Worm (Caenorhabditis elegans) whole organism, L4/young adult: ENCODE measurements around the gene T19E7.6.

Source experiments
- W03F9.2 ChIP-seq: fragments of 150-350 bp; optimal IDR thresholded peaks from 2 replicates; lab custom pipeline; 2014; ENCODE audit warnings: missing biosample characterization, missing genetic modification characterization
- dao-5 ChIP-seq: sonication (generic microtip); optimal IDR thresholded peaks from 2 replicates; lab custom pipeline; 2016; ENCODE audit warnings: missing genotype, missing genetic modification characterization, moderate library complexity, missing compliant biosample characterization
- him-1 ChIP-seq: sonication (generic microtip); optimal IDR thresholded peaks from 2 replicates; lab custom pipeline; 2016; ENCODE audit warnings: missing genotype, missing genetic modification reagents, missing genetic modification characterization, missing compliant biosample characterization

Gene T19E7.6

DNA sequence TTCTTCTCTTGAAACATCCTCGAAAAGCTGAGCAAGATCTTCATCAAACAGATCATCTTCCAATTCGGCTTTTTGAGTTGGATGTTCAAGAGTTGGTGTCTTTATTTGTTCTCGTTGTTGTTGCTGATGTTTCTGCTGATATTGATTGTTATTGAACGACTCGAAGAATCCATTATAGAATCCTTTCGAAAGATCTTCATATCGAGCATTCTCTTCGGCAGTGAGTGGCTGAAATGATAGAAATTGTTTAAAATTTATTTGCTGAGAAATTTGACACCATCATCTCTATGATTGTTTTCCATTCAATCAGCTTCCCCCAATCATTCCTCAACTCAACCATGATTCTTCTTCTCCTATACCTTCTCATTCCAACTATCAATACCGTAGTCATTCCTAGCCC is 15.7 kb downstream of the T19E7.6 start, which contains the start of gene clec-178:
Gene clec-178, plus strand, starts transcription at position 301 of the 400 bp plus-strand sequence.
- TF ChIP-seq W03F9.2 (no peak), him-1 (tag; lab: Kevin White, UChicago) (no peak), dao-5 (tag; lab: Kevin White, UChicago) (no peak)

DNA sequence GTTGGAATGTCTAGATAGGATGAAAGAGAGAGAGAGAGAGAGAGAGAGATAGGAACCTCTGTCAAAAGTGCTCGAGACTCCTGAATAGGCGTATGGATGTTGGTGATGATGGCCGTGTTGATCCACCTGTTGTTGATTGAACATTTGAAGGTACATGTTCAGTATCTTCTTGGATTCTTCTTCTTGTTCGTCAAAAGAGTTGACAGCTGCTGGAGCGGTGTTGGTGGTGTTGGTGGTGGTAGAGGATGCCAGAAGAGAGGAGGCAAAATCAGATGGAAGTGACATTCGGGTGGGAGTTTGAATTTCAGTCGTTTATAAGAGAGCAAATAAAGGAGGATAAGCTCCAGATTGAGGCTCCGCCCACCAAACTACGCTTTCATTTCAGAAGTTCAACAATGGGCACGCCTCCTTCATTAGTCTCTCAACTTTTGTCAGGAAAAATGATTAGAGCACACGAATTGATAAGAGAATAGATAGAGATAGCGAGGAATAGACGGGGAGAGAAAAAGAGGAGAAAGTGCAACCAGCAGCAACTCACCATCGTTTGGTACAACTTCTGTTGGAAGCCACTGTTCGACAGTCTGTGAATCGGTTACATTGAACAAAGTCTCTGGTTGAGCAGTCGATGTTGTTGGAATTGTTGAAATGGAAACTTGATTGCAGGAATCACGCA is 16.4 kb downstream of the T19E7.6 start:
- no peak for TF ChIP-seq dao-5 (tag; lab: Kevin White, UChicago)
- no peak for TF ChIP-seq him-1 (tag; lab: Kevin White, UChicago)
- no peak for TF ChIP-seq W03F9.2

DNA sequence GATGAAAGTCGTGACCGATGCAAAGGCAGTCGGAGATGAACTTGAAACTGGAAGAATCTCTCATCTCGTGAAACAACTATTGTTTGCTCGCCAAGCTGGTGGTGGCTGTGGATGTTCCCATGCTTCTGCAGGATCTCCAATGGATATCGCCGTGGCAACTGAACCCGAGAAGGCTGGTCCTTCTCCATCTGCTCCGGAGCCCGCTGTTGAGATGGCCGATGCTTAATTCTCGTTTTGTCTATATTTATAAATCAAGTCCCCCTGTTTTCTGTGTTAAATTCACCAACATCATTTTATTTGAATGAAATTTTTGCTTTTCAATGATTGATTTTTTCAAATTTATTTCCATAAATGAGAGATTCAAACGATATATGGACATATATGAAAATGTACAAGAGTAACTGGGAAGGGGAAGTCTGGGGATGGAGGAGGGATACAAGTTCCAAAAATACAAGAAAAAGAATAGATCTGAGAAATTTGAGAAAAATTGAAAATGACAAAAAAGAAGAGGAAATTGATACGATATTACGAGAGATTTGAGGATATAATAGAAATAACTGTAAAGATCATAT is 18.5 kb downstream of the T19E7.6 start:
- TF ChIP-seq dao-5 (tag; lab: Kevin White, UChicago): no peak
- TF ChIP-seq W03F9.2: no peak

DNA sequence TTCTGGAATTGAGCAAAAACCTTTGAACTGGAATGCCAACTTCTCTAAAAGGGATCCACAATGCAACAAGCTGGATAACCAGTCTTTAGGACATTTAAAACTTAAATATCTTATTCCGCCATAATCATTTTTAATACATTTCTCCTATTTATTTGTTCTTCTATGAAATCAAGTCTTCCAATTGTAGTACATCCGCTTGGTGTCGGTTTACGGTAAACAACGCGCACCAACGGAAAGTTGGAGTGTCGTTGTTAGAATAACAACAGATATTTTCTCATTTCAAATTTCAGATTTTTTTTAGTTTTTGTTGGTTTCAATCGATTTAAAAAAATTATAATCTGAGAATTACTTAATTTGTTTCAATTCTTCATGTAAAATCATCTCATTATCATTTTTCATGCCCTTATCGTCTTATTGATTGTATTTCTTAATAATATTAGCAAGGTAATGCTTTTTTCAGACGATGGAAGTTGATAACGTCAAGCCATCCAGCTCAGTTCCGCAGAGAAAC is 20.2 kb downstream of the T19E7.6 start, which contains the start of gene csn-5:
Gene csn-5, plus strand, starts transcription at position 461 of the 511 bp plus-strand sequence.
- TF ChIP-seq dao-5 (tag; lab: Kevin White, UChicago): no peak
- TF ChIP-seq him-1 (tag; lab: Kevin White, UChicago): no peak
- no peak for TF ChIP-seq W03F9.2

- TF ChIP-seq W03F9.2 (no peak), him-1 (tag; lab: Kevin White, UChicago) (no peak)
Measured at ce11 chrIV:5645514-5646052, 23.7 kb downstream of the T19E7.6 start, which contains the start of the genes srd-8 and B0547.2. Gene srd-8 (minus strand): TSS chrIV:5645614. Gene B0547.2 (plus strand): TSS chrIV:5646002.

DNA sequence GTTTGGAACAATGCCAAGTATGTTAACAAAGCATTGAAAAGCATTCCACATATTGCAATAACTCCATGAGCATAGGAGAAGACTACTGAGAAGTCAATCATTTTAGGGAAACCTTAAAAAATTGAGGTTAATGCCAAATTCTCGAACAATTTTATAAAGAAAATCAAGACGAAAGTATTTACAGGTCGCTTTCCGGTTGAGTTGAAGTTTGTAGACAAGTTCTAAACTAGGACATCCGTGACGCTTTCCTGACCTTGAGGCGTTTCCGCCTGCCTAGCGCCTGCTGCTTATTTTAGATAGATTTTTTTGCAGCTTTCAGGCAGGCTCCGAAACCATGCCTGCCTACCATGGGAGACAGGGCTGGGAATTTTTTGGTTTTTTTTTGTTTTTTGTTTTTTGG is 33.8 kb downstream of the T19E7.6 start, which contains the start of gene srd-13:
Gene srd-13, minus strand, starts transcription at position 101 of the 400 bp plus-strand sequence.
- TF ChIP-seq him-1 (tag; lab: Kevin White, UChicago): no peak
- no peak for TF ChIP-seq W03F9.2
- no peak for TF ChIP-seq dao-5 (tag; lab: Kevin White, UChicago)

- TF ChIP-seq him-1 (tag; lab: Kevin White, UChicago) (no peak), dao-5 (tag; lab: Kevin White, UChicago) (no peak), W03F9.2 (no peak)
Measured at ce11 chrIV:5632536-5632935, 36.8 kb downstream of the T19E7.6 start.

ce11 chrIV:5631628-5632027 is 37.7 kb downstream of the T19E7.6 start, which contains the start of gene ttbk-8.2:
Gene ttbk-8.2 (plus strand): TSS chrIV:5631928.
- TF ChIP-seq him-1 (tag; lab: Kevin White, UChicago): no peak
- TF ChIP-seq dao-5 (tag; lab: Kevin White, UChicago): no peak
- TF ChIP-seq W03F9.2: no peak

DNA sequence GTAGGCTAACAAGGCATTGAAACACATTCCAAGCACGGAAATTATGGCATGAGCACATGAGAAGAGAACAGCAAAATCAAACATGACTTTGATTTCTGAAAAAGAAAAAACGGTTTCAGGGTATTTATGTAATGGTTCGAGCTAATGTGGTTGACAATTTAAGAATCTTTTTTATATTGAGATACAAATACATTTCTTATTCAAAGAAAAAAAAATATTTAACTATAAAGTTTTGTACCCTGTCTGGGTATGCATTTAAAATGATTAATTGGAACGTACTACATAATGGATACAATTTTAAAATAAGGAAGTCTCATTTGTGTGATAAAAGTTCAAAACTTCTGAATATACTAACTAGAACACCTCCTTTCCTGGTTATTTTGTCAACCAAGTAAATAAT is 39.1 kb downstream of the T19E7.6 start, which contains the start of gene srd-12:
Gene srd-12, minus strand, starts transcription at position 101 of the 400 bp plus-strand sequence.
- no peak for TF ChIP-seq W03F9.2
- no peak for TF ChIP-seq him-1 (tag; lab: Kevin White, UChicago)
- TF ChIP-seq dao-5 (tag; lab: Kevin White, UChicago): no peak

- TF ChIP-seq W03F9.2: no peak
- TF ChIP-seq dao-5 (tag; lab: Kevin White, UChicago): no peak
- no peak for TF ChIP-seq him-1 (tag; lab: Kevin White, UChicago)
Measured at ce11 chrIV:5627056-5627455, 42.2 kb downstream of the T19E7.6 start, which contains the start of gene srsx-14. Gene srsx-14 (minus strand): TSS chrIV:5627156.

DNA sequence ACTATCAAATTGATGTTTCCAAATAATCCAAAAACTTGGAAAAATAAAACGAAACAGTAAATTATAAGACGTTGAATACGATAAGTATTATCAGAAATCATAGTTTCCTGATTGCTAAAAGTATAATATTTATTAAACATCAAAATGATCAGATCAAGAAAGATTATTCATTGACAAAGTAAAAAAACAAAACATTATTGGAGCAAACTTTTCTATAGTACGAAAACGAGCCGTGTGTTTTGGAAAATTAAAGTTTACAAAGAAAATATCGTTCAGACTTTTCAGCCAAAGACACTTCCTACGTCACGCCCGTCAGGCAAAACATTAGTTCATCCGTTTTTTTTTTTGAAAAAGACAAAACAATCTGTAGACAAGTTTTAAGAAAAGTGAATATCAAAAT is 45.6 kb downstream of the T19E7.6 start, which contains the start of gene srsx-15:
Gene srsx-15, minus strand, starts transcription at position 101 of the 400 bp plus-strand sequence.
- TF ChIP-seq dao-5 (tag; lab: Kevin White, UChicago): no peak
- TF ChIP-seq him-1 (tag; lab: Kevin White, UChicago): no peak
- TF ChIP-seq W03F9.2: no peak

- TF ChIP-seq W03F9.2 (no peak), him-1 (tag; lab: Kevin White, UChicago) (no peak), dao-5 (tag; lab: Kevin White, UChicago) (no peak)
Measured at ce11 chrIV:5619643-5620042, 49.7 kb downstream of the T19E7.6 start, which contains the start of gene srsx-16. Gene srsx-16 (minus strand): TSS chrIV:5619743.
